Fruit fly (Drosophila melanogaster) whole organism, embryonic: ENCODE results near the gene CG31922.

ENCODE experiments used
- Ada2b ChIP-seq: fragments of 200-800 bp; sonication (Bioruptor generic); IDR thresholded peaks from 2 replicates; pipeline ENCODE4 v1.3.6; 2022; ENCODE audit warnings: missing biosample characterization, missing genetic modification characterization
- C15 ChIP-seq: fragments of 200-800 bp; sonication (Bioruptor generic); IDR thresholded peaks from 3 replicates; pipeline ENCODE4 v1.3.6; 2022; ENCODE audit warnings: missing biosample characterization, missing genetic modification characterization
- CG10462 ChIP-seq: fragments of 200-800 bp; sonication (Bioruptor generic); optimal IDR thresholded peaks from 2 replicates; lab custom pipeline; 2016; ENCODE audit warnings: missing biosample characterization, missing genetic modification characterization
- CG14050 ChIP-seq: fragments of 200-800 bp; sonication (Bioruptor generic); IDR thresholded peaks from 3 replicates; pipeline ENCODE4 v1.3.6; 2022; ENCODE audit warnings: missing biosample characterization, missing genetic modification characterization
- CG15514 ChIP-seq: fragments of 200-800 bp; sonication (Bioruptor generic); optimal IDR thresholded peaks from 3 replicates; lab custom pipeline; 2017; ENCODE audit warnings: missing biosample characterization, missing genetic modification characterization, mild to moderate bottlenecking, moderate library complexity, missing genetic modification reagents
- CG17568 ChIP-seq: fragments of 200-800 bp; sonication (Bioruptor generic); optimal IDR thresholded peaks from 2 replicates; lab custom pipeline; 2018; ENCODE audit warnings: missing biosample characterization, mild to moderate bottlenecking, missing genetic modification characterization, moderate library complexity
- CG18476 ChIP-seq: fragments of 200-800 bp; sonication (Bioruptor generic); optimal IDR thresholded peaks from 2 replicates; lab custom pipeline; 2016; ENCODE audit warnings: missing biosample characterization, mild to moderate bottlenecking, missing genetic modification characterization
- CG2889 ChIP-seq: fragments of 200-800 bp; sonication (Bioruptor generic); IDR thresholded peaks from 3 replicates; pipeline ENCODE4 v1.3.6; 2022; ENCODE audit warnings: missing biosample characterization, missing genetic modification characterization
- CG3726 ChIP-seq: fragments of 200-800 bp; sonication (Bioruptor generic); IDR thresholded peaks from 3 replicates; pipeline ENCODE4, ENCODE4 v1.3.6; 2022; ENCODE audit warnings: missing biosample characterization, missing genetic modification characterization
- CG3847 ChIP-seq: fragments of 200-800 bp; sonication (Bioruptor generic); IDR thresholded peaks from 2 replicates; pipeline ENCODE4 v1.3.6; 2022; ENCODE audit warnings: missing biosample characterization, missing genetic modification characterization
- CG4424 ChIP-seq: fragments of 200-800 bp; sonication (Bioruptor generic); optimal IDR thresholded peaks from 3 replicates; lab custom pipeline; 2016; ENCODE audit warnings: missing biosample characterization, missing genetic modification characterization
- CG4730 ChIP-seq: fragments of 200-800 bp; sonication (Bioruptor generic); IDR thresholded peaks from 2 replicates; pipeline ENCODE4 v1.3.6; 2022; ENCODE audit warnings: missing biosample characterization, missing genetic modification characterization
- CG5180 ChIP-seq: fragments of 200-800 bp; sonication (Bioruptor generic); optimal IDR thresholded peaks from 3 replicates; lab custom pipeline; 2017; ENCODE audit warnings: missing biosample characterization, missing genetic modification characterization, mild to moderate bottlenecking, moderate library complexity, missing genetic modification reagents
- CG6791 ChIP-seq: fragments of 200-800 bp; sonication (Bioruptor generic); IDR thresholded peaks from 3 replicates; pipeline ENCODE4 v1.3.6; 2022; ENCODE audit warnings: missing biosample characterization, missing genetic modification characterization; ENCODE audit not compliant: partially characterized antibody
- CG8924 ChIP-seq: fragments of 200-800 bp; optimal IDR thresholded peaks from 3 replicates; lab custom pipeline; 2019; ENCODE audit warnings: missing biosample characterization, mild to moderate bottlenecking, missing genetic modification characterization, moderate library complexity
- CG8944 ChIP-seq: fragments of 200-800 bp; sonication (Bioruptor generic); optimal IDR thresholded peaks from 3 replicates; lab custom pipeline; 2016; ENCODE audit warnings: missing biosample characterization, missing genetic modification characterization
- CG9817 ChIP-seq: fragments of 200-800 bp; sonication (Bioruptor generic); optimal IDR thresholded peaks from 2 replicates; lab custom pipeline; 2018; ENCODE audit warnings: missing biosample characterization, mild to moderate bottlenecking, missing genetic modification characterization, moderate library complexity
- CHES-1-like ChIP-seq: fragments of 200-800 bp; sonication (Bioruptor generic); optimal IDR thresholded peaks from 2 replicates; lab custom pipeline; 2016; ENCODE audit warnings: missing biosample characterization, missing genetic modification characterization
- Ets65A ChIP-seq: fragments of 200-800 bp; sonication (Bioruptor generic); peaks from one replicate; lab custom pipeline; 2016; ENCODE audit warnings: missing biosample characterization, missing genetic modification characterization
- Hand ChIP-seq: fragments of 200-800 bp; sonication (Bioruptor generic); optimal IDR thresholded peaks from 2 replicates; lab custom pipeline; 2017; ENCODE audit warnings: mild to moderate bottlenecking, missing biosample characterization, missing genetic modification reagents, missing genetic modification characterization
- Hey ChIP-seq: fragments of 200-800 bp; sonication (Bioruptor generic); optimal IDR thresholded peaks from 3 replicates; lab custom pipeline; 2018; ENCODE audit warnings: missing biosample characterization, mild to moderate bottlenecking, missing genetic modification characterization
- Hmr ChIP-seq: fragments of 200-800 bp; sonication (Bioruptor generic); optimal IDR thresholded peaks from 3 replicates; lab custom pipeline; 2017; ENCODE audit warnings: mild to moderate bottlenecking, missing biosample characterization, missing genetic modification reagents, missing genetic modification characterization
- Hr51 ChIP-seq, 2 experiments: fragments of 200-800 bp; sonication (Bioruptor generic); optimal IDR thresholded peaks; 2 replicates in 1 of 2; 3 replicates in 1 of 2; lab custom pipeline; 2016 to 2018; ENCODE audit warnings: missing biosample characterization in 2 of 2, missing genetic modification characterization in 2 of 2, mild to moderate bottlenecking in 1 of 2, moderate library complexity in 1 of 2
- Mrtf ChIP-seq: fragments of 200-800 bp; sonication (Bioruptor generic); IDR thresholded peaks from 3 replicates; pipeline ENCODE4 v1.3.6; 2022; ENCODE audit warnings: missing biosample characterization, missing genetic modification characterization
- NfI ChIP-seq: fragments of 200-800 bp; sonication (Bioruptor generic); optimal IDR thresholded peaks from 3 replicates; lab custom pipeline; 2018; ENCODE audit warnings: missing biosample characterization, mild to moderate bottlenecking, missing genetic modification characterization, moderate library complexity
- Poxn ChIP-seq: fragments of 200-800 bp; sonication (Bioruptor generic); IDR thresholded peaks from 2 replicates; pipeline ENCODE4 v1.3.6; 2022; ENCODE audit warnings: missing biosample characterization, missing genetic modification characterization
- Side ChIP-seq: fragments of 200-800 bp; sonication (Bioruptor generic); optimal IDR thresholded peaks from 2 replicates; lab custom pipeline; 2016; ENCODE audit warnings: missing biosample characterization, missing genetic modification characterization
- Vsx1 ChIP-seq: fragments of 200-800 bp; sonication (Bioruptor generic); optimal IDR thresholded peaks from 2 replicates; lab custom pipeline; 2017; ENCODE audit warnings: missing biosample characterization, mild to moderate bottlenecking, missing genetic modification characterization, missing genetic modification reagents
- da ChIP-seq: fragments of 200-800 bp; sonication (Bioruptor generic); optimal IDR thresholded peaks from 2 replicates; lab custom pipeline; 2016; ENCODE audit warnings: missing biosample characterization, missing genetic modification characterization
- danr ChIP-seq: fragments of 200-800 bp; sonication (Bioruptor generic); IDR thresholded peaks from 2 replicates; pipeline ENCODE4 v1.3.6; 2022; ENCODE audit warnings: missing biosample characterization, missing genetic modification characterization
- dmrt99B ChIP-seq: fragments of 200-800 bp; sonication (Bioruptor generic); optimal IDR thresholded peaks from 2 replicates; lab custom pipeline; 2018; ENCODE audit warnings: missing biosample characterization, mild to moderate bottlenecking, missing genetic modification characterization, moderate library complexity
- dpn ChIP-seq, 2 experiments: fragments of 200-800 bp; sonication (Bioruptor generic); optimal IDR thresholded peaks; 3 replicates each; lab custom pipeline; 2016; ENCODE audit warnings: missing biosample characterization in 2 of 2, missing genetic modification characterization in 2 of 2
- dysf ChIP-seq: fragments of 200-800 bp; sonication (Bioruptor generic); IDR thresholded peaks from 3 replicates; pipeline ENCODE4 v1.3.6; 2022; ENCODE audit warnings: missing biosample characterization, missing genetic modification characterization
- fd102C ChIP-seq: fragments of 200-800 bp; sonication (Bioruptor generic); optimal IDR thresholded peaks from 2 replicates; lab custom pipeline; 2018; ENCODE audit warnings: missing biosample characterization, mild to moderate bottlenecking, missing genetic modification characterization, moderate library complexity
- fd64A ChIP-seq: fragments of 200-800 bp; sonication (Bioruptor generic); optimal IDR thresholded peaks from 3 replicates; lab custom pipeline; 2018; ENCODE audit warnings: missing biosample characterization, mild to moderate bottlenecking, missing genetic modification characterization
- fru ChIP-seq: fragments of >200 bp; optimal IDR thresholded peaks from 2 replicates; lab custom pipeline; 2017
- gfzf ChIP-seq: fragments of 200-800 bp; sonication (Bioruptor generic); optimal IDR thresholded peaks from 2 replicates; lab custom pipeline; 2016; ENCODE audit warnings: missing biosample characterization, mild to moderate bottlenecking, missing genetic modification characterization, moderate library complexity
- knrl ChIP-seq: fragments of 200-800 bp; sonication (Bioruptor generic); IDR thresholded peaks from 3 replicates; pipeline ENCODE4 v1.3.6; 2022; ENCODE audit warnings: missing biosample characterization, missing genetic modification characterization; ENCODE audit not compliant: partially characterized antibody
- mld ChIP-seq: fragments of 200-800 bp; sonication (Bioruptor generic); IDR thresholded peaks from 3 replicates; pipeline ENCODE4 v1.3.6; 2022; ENCODE audit warnings: missing biosample characterization, missing genetic modification characterization; ENCODE audit not compliant: partially characterized antibody
- org-1 ChIP-seq: fragments of 200-800 bp; sonication (Bioruptor generic); optimal IDR thresholded peaks from 2 replicates; lab custom pipeline; 2017; ENCODE audit warnings: missing biosample characterization, missing genetic modification characterization
- peb ChIP-seq: fragments of 200-800 bp; sonication (Bioruptor generic); IDR thresholded peaks from 2 replicates; pipeline ENCODE4 v1.3.6; 2022; ENCODE audit warnings: missing biosample characterization, missing genetic modification characterization
- salm ChIP-seq: fragments of 200-800 bp; sonication (Bioruptor generic); optimal IDR thresholded peaks from 2 replicates; lab custom pipeline; 2018; ENCODE audit warnings: missing biosample characterization, mild to moderate bottlenecking, missing genetic modification characterization
- sisA ChIP-seq: fragments of 200-800 bp; sonication (Bioruptor generic); IDR thresholded peaks from 2 replicates; pipeline ENCODE4 v1.3.6; 2022; ENCODE audit warnings: missing biosample characterization, missing genetic modification characterization
- slp2 ChIP-seq: fragments of 200-800 bp; sonication (Bioruptor generic); optimal IDR thresholded peaks from 2 replicates; lab custom pipeline; 2016; ENCODE audit warnings: missing biosample characterization, missing genetic modification characterization
- so ChIP-seq: fragments of 200-800 bp; sonication (Bioruptor generic); IDR thresholded peaks from 3 replicates; pipeline ENCODE4 v1.3.6; 2022; ENCODE audit warnings: missing biosample characterization, missing genetic modification characterization
- tll ChIP-seq, 2 experiments: fragments of 200-800 bp in 1 of 2; fragments of >200 bp in 1 of 2; sonication (Bioruptor generic) in 1 of 2; optimal IDR thresholded peaks; 2 replicates each; lab custom pipeline; 2017 to 2019; ENCODE audit warnings: missing biosample characterization in 2 of 2, missing genetic modification characterization in 2 of 2, mild to moderate bottlenecking in 1 of 2, moderate library complexity in 1 of 2
- toy ChIP-seq: fragments of 200-800 bp; sonication (Bioruptor generic); IDR thresholded peaks from 2 replicates; pipeline ENCODE4 v1.3.6; 2022; ENCODE audit warnings: missing biosample characterization, missing genetic modification characterization
- ttk ChIP-seq: fragments of 200-800 bp; sonication (Bioruptor generic); IDR thresholded peaks from 2 replicates; pipeline ENCODE4 v2.1.2; 2022; ENCODE audit warnings: missing biosample characterization, missing genetic modification characterization
- z ChIP-seq: fragments of 200-800 bp; sonication (Bioruptor generic); IDR thresholded peaks from 3 replicates; pipeline ENCODE4 v1.3.6; 2022; ENCODE audit warnings: missing biosample characterization, missing genetic modification characterization

The CG31922 gene

dm6 chr2L:1185642-1186497, 15.9 kb downstream of the CG31922 start, which contains the start of gene CG5001 (continued):
- TF ChIP-seq ttk (GFP tag; lab: Robert Waterston, UW) (peak; percentile 84), Vsx1 (GFP tag; lab: Kevin White, UChicago) (no peak), CG8924 (peak; percentile 87), CHES-1-like (GFP tag; lab: Kevin White, UChicago) (peak; percentile 68), fd64A (GFP tag; lab: Kevin White, UChicago) (peak; percentile 50), CG3847 (GFP tag; lab: Robert Waterston, UW) (peak; percentile 74), CG5180 (GFP tag; lab: Kevin White, UChicago) (peak; percentile 73), Ada2b (GFP tag; lab: Robert Waterston, UW) (peak; percentile 79), salm (tag; lab: Kevin White, UChicago) (peak; percentile 74), knrl (GFP tag; lab: Robert Waterston, UW) (no peak), Hey (tag; lab: Kevin White, UChicago) (no peak), gfzf (GFP tag; lab: Kevin White, UChicago) (no peak), toy (GFP tag; lab: Robert Waterston, UW) (peak; percentile 72), CG17568 (GFP tag; lab: Kevin White, UChicago) (no peak), peb (GFP tag; lab: Robert Waterston, UW) (peak; percentile 71), NfI (GFP tag; lab: Kevin White, UChicago) (peak; percentile 79), CG15514 (GFP tag; lab: Kevin White, UChicago) (peak; percentile 93), CG10462 (GFP tag; lab: Kevin White, UChicago) (peak; percentile 50), Mrtf (GFP tag; lab: Robert Waterston, UW) (peak; percentile 84), Ets65A (GFP tag; lab: Kevin White, UChicago) (peak; percentile 8), CG2889 (GFP tag; lab: Robert Waterston, UW) (peak; percentile 28; the same call in 1 of the 3 replicates), danr (GFP tag; lab: Robert Waterston, UW) (peak; percentile 63; the same call in 1 of the 2 replicates), Hand (GFP tag; lab: Kevin White, UChicago) (peak; percentile 57), slp2 (GFP tag; lab: Kevin White, UChicago) (peak; percentile 47), fd102C (GFP tag; lab: Kevin White, UChicago) (no peak), so (peak; percentile 81), CG4424 (peak; percentile 80), tll (GFP tag; optimal IDR thresholded peaks at IDR 0.05; lab: Kevin White, UChicago) (no peak), Side (GFP tag; lab: Kevin White, UChicago) (peak; percentile 56), dysf (GFP tag; lab: Robert Waterston, UW) (peak; percentile 91), z (GFP tag; lab: Robert Waterston, UW) (no peak), da (GFP tag; lab: Kevin White, UChicago) (no peak), Poxn (GFP tag; lab: Robert Waterston, UW) (no peak), Hr51 (GFP tag; optimal IDR thresholded peaks at IDR 0.05; lab: Kevin White, UChicago) (peak; percentile 24 to 92), CG4730 (GFP tag; lab: Robert Waterston, UW) (peak; percentile 82), org-1 (peak; percentile 43), Hmr (GFP tag; lab: Kevin White, UChicago) (peak; percentile 78), CG18476 (GFP tag; lab: Kevin White, UChicago) (peak; percentile 67), C15 (0 out of 3 replicates have a peak, but pooled peaks have one; percentile 12), sisA (GFP tag; lab: Robert Waterston, UW) (peak; percentile 84), CG3726 (GFP tag; lab: Robert Waterston, UW) (peak; percentile 64; the same call in 2 of the 3 replicates), dmrt99B (tag; lab: Kevin White, UChicago) (no peak), fru (lab: Kevin White, UChicago) (no peak), dpn (GFP tag; optimal IDR thresholded peaks at IDR 0.05; lab: Kevin White, UChicago) (peak; percentile 77 to 86), CG14050 (GFP tag; lab: Robert Waterston, UW) (peak; percentile 75), CG8944 (peak; percentile 50), CG6791 (GFP tag; lab: Robert Waterston, UW) (no peak), CG9817 (peak; percentile 79), mld (GFP tag; lab: Robert Waterston, UW) (no peak)
